Worm (Caenorhabditis elegans): Measurements from ENCODE around the gene str-198.

DNA sequence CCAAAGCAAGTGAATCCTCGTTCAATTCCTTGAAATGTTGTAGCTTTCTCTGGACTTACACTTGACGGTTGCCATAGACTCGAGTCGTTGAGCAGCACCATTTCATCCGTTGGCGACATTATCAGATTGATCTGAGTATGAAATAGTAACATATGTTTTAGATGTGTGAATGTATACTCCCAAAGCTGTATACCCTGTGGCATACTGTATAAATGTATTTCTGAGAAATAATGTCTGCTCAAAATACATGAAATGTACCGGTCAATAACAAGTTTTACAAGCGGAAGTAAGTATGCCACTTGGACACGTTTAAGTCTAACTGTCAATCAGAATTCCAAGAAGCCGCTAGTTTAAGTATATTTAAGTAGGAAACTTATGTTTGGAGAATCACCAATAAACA lies 38.0 kb upstream of the str-198 start, which contains the start of gene str-233:
- TF ChIP-seq nhr-12 (tag; optimal IDR thresholded peaks at IDR 0.05) = no peak
- TF ChIP-seq nhr-237 (tag; optimal IDR thresholded peaks at IDR 0.05) = no peak
- TF ChIP-seq elt-1 (tag; optimal IDR thresholded peaks at IDR 0.05; ENCODE audit: borderline replicate concordance, insufficient read depth) = no peak
- TF ChIP-seq elt-3 (tag; optimal IDR thresholded peaks at IDR 0.05) = no peak
- TF ChIP-seq ztf-11 (tag; optimal IDR thresholded peaks at IDR 0.05) = no peak
- no peak for TF ChIP-seq snpc-4 (tag; optimal IDR thresholded peaks at IDR 0.05)
- TF ChIP-seq lsy-2 (tag; optimal IDR thresholded peaks at IDR 0.05) = no peak
- no peak for TF ChIP-seq ceh-43 (GFP tag; optimal IDR thresholded peaks at IDR 0.05)
- TF ChIP-seq unc-39 (tag; optimal IDR thresholded peaks at IDR 0.05) = no peak
- no peak for TF ChIP-seq lin-13 (tag; optimal IDR thresholded peaks at IDR 0.05)
- no peak for TF ChIP-seq blmp-1 (tag; optimal IDR thresholded peaks at IDR 0.05)
- TF ChIP-seq lin-32 (GFP tag; optimal IDR thresholded peaks at IDR 0.05) = no peak

Measured in whole organism, mixed stage, embryonic.